Fruit fly (Drosophila melanogaster) whole organism, embryonic: ENCODE measurements around the gene CG9674.

ENCODE experiments used
- Ada2b ChIP-seq: fragments of 200-800 bp; sonication (Bioruptor generic); IDR thresholded peaks from 2 replicates; pipeline ENCODE4 v1.3.6; 2022; ENCODE audit warnings: missing biosample characterization, missing genetic modification characterization
- CG11398 ChIP-seq: fragments of 200-800 bp; sonication (Bioruptor generic); optimal IDR thresholded peaks from 2 replicates; lab custom pipeline; 2016; ENCODE audit warnings: missing biosample characterization, missing genetic modification characterization
- CG12104 ChIP-seq: fragments of 200-800 bp; sonication (Bioruptor generic); optimal IDR thresholded peaks from 3 replicates; lab custom pipeline; 2016; ENCODE audit warnings: missing biosample characterization, missing genetic modification characterization
- CG12744 ChIP-seq: fragments of 200-800 bp; sonication (Bioruptor generic); optimal IDR thresholded peaks from 2 replicates; lab custom pipeline; 2016; ENCODE audit warnings: missing biosample characterization, missing genetic modification characterization
- CG14050 ChIP-seq: fragments of 200-800 bp; sonication (Bioruptor generic); IDR thresholded peaks from 3 replicates; pipeline ENCODE4 v1.3.6; 2022; ENCODE audit warnings: missing biosample characterization, missing genetic modification characterization
- CG15601 ChIP-seq: fragments of 200-800 bp; sonication (Bioruptor generic); optimal IDR thresholded peaks from 3 replicates; lab custom pipeline; 2019; ENCODE audit warnings: missing biosample characterization, mild to moderate bottlenecking, missing genetic modification characterization, moderate library complexity
- CG17186 ChIP-seq: fragments of 200-800 bp; sonication (Bioruptor generic); optimal IDR thresholded peaks from 3 replicates; lab custom pipeline; 2017; ENCODE audit warnings: missing biosample characterization, missing genetic modification reagents, missing genetic modification characterization
- CG17912 ChIP-seq: fragments of 200-800 bp; sonication (Bioruptor generic); optimal IDR thresholded peaks from 2 replicates; lab custom pipeline; 2018; ENCODE audit warnings: missing biosample characterization, mild to moderate bottlenecking, missing genetic modification characterization
- CG32767 ChIP-seq: fragments of 200-800 bp; sonication (Bioruptor generic); IDR thresholded peaks from 2 replicates; pipeline ENCODE4 v1.3.6; 2022; ENCODE audit warnings: missing biosample characterization, missing genetic modification characterization
- CG34422 ChIP-seq: fragments of 200-800 bp; sonication (Bioruptor generic); IDR thresholded peaks from 3 replicates; pipeline ENCODE4 v1.3.6; 2022; ENCODE audit warnings: missing biosample characterization, missing genetic modification characterization
- CG3838 ChIP-seq: fragments of 200-800 bp; sonication (Bioruptor generic); optimal IDR thresholded peaks from 3 replicates; lab custom pipeline; 2016; ENCODE audit warnings: missing biosample characterization, missing genetic modification characterization
- CG4360 ChIP-seq: fragments of 200-800 bp; sonication (Bioruptor generic); IDR thresholded peaks from 2 replicates; pipeline ENCODE4 v1.3.6; 2022; ENCODE audit warnings: missing biosample characterization, missing genetic modification characterization
- CG8290 ChIP-seq, 3 experiments: fragments of 200-800 bp; sonication (Bioruptor generic); optimal IDR thresholded peaks; 2 replicates each; lab custom pipeline; 2016 to 2019; ENCODE audit warnings: missing biosample characterization in 3 of 3, missing genetic modification characterization in 3 of 3, mild to moderate bottlenecking in 2 of 3, moderate library complexity in 1 of 3
- D ChIP-seq, 2 experiments: fragments of 200-800 bp in 1 of 2; fragments of >200 bp in 1 of 2; sonication (Bioruptor generic) in 1 of 2; optimal IDR thresholded peaks; 2 replicates in 1 of 2; 3 replicates in 1 of 2; lab custom pipeline; 2017; ENCODE audit warnings: mild to moderate bottlenecking in 1 of 2, missing biosample characterization in 1 of 2, missing genetic modification characterization in 1 of 2, missing genetic modification reagents in 1 of 2
- Dip3 ChIP-seq: fragments of 200-800 bp; sonication (Bioruptor generic); optimal IDR thresholded peaks from 3 replicates; lab custom pipeline; 2016; ENCODE audit warnings: missing biosample characterization, missing genetic modification characterization
- Drgx ChIP-seq: fragments of 200-800 bp; sonication (Bioruptor generic); IDR thresholded peaks from 2 replicates; pipeline ENCODE4 v1.3.6; 2022; ENCODE audit warnings: missing biosample characterization, missing genetic modification characterization
- Ets97D ChIP-seq: fragments of 200-800 bp; sonication (Bioruptor generic); optimal IDR thresholded peaks from 3 replicates; lab custom pipeline; 2016; ENCODE audit warnings: missing biosample characterization, missing genetic modification characterization
- Fer1 ChIP-seq: fragments of 200-800 bp; sonication (Bioruptor generic); optimal IDR thresholded peaks from 2 replicates; lab custom pipeline; 2017; ENCODE audit warnings: missing biosample characterization, mild to moderate bottlenecking, missing genetic modification characterization
- H15 ChIP-seq: fragments of 200-800 bp; sonication (Bioruptor generic); IDR thresholded peaks from 3 replicates; pipeline ENCODE4 v1.3.6; 2022; ENCODE audit warnings: missing biosample characterization, missing genetic modification characterization
- Lhr ChIP-seq: fragments of 200-800 bp; sonication (Bioruptor generic); optimal IDR thresholded peaks from 3 replicates; lab custom pipeline; 2017; ENCODE audit warnings: mild to moderate bottlenecking, missing biosample characterization, missing genetic modification reagents, missing genetic modification characterization
- Lim3 ChIP-seq: fragments of 200-800 bp; sonication (Bioruptor generic); IDR thresholded peaks from 2 replicates; pipeline ENCODE4 v1.3.6; 2022; ENCODE audit warnings: missing biosample characterization, missing genetic modification characterization
- Lpt ChIP-seq: fragments of >200 bp; optimal IDR thresholded peaks from 2 replicates; lab custom pipeline; 2018; ENCODE audit warnings: missing biosample characterization, missing genetic modification characterization
- NFAT ChIP-seq: fragments of 200-800 bp; sonication (Bioruptor generic); IDR thresholded peaks from 2 replicates; pipeline ENCODE4 v1.3.6; 2022; ENCODE audit warnings: missing biosample characterization, missing genetic modification characterization
- Ptx1 ChIP-seq: fragments of 200-800 bp; sonication (Bioruptor generic); IDR thresholded peaks from 2 replicates; pipeline ENCODE4 v1.3.6; 2022; ENCODE audit warnings: missing biosample characterization, missing genetic modification characterization
- Xrp1 ChIP-seq: fragments of 200-800 bp; sonication (Bioruptor generic); IDR thresholded peaks from 2 replicates; pipeline ENCODE4 v1.3.6; 2022; ENCODE audit warnings: missing biosample characterization, missing genetic modification characterization
- al ChIP-seq: fragments of 200-800 bp; sonication (Bioruptor generic); IDR thresholded peaks from 2 replicates; pipeline ENCODE4 v1.3.6; 2022; ENCODE audit warnings: missing biosample characterization, missing genetic modification characterization
- br ChIP-seq: fragments of >200 bp; optimal IDR thresholded peaks from 2 replicates; lab custom pipeline; 2017
- chn ChIP-seq: fragments of 200-800 bp; sonication (Bioruptor generic); optimal IDR thresholded peaks from 2 replicates; lab custom pipeline; 2016; ENCODE audit warnings: missing biosample characterization, missing genetic modification characterization
- en ChIP-seq: fragments of 200-800 bp; sonication (Bioruptor generic); optimal IDR thresholded peaks from 2 replicates; lab custom pipeline; 2016; ENCODE audit warnings: missing biosample characterization, missing genetic modification characterization
- esg ChIP-seq: fragments of 200-800 bp; sonication (Bioruptor generic); conservative IDR thresholded peaks from 2 replicates; pipeline ENCODE4 v1.3.6; 2022; ENCODE audit warnings: missing biosample characterization, missing genetic modification characterization
- ewg ChIP-seq: fragments of 200-800 bp; sonication (Bioruptor generic); optimal IDR thresholded peaks from 3 replicates; lab custom pipeline; 2017; ENCODE audit warnings: mild to moderate bottlenecking, missing biosample characterization, missing genetic modification reagents, missing genetic modification characterization
- fd3F ChIP-seq: fragments of 200-800 bp; sonication (Bioruptor generic); optimal IDR thresholded peaks from 2 replicates; lab custom pipeline; 2018; ENCODE audit warnings: missing biosample characterization, mild to moderate bottlenecking, missing genetic modification characterization, moderate library complexity
- gce ChIP-seq: fragments of 200-800 bp; sonication (Bioruptor generic); IDR thresholded peaks from 3 replicates; pipeline ENCODE4 v1.3.6; 2022; ENCODE audit warnings: missing biosample characterization, missing genetic modification characterization
- grn ChIP-seq: fragments of 200-800 bp; sonication (Bioruptor generic); optimal IDR thresholded peaks from 3 replicates; lab custom pipeline; 2017; ENCODE audit warnings: missing biosample characterization, missing genetic modification characterization
- gro ChIP-seq: fragments of 200-800 bp; sonication (Bioruptor generic); optimal IDR thresholded peaks from 2 replicates; lab custom pipeline; 2016; ENCODE audit warnings: missing biosample characterization, missing genetic modification characterization
- gt ChIP-seq: fragments of 200-800 bp; sonication (Bioruptor generic); IDR thresholded peaks from 2 replicates; pipeline ENCODE4 v1.3.6; 2022; ENCODE audit warnings: missing biosample characterization, missing genetic modification characterization
- kay ChIP-seq: fragments of 200-800 bp; sonication (Bioruptor generic); optimal IDR thresholded peaks from 2 replicates; lab custom pipeline; 2016; ENCODE audit warnings: missing biosample characterization, missing genetic modification characterization
- nerfin-1 ChIP-seq: fragments of 200-800 bp; sonication (Bioruptor generic); optimal IDR thresholded peaks from 3 replicates; lab custom pipeline; 2019; ENCODE audit warnings: missing biosample characterization, mild to moderate bottlenecking, missing genetic modification characterization, moderate library complexity
- nerfin-2 ChIP-seq: fragments of 200-800 bp; sonication (Bioruptor generic); IDR thresholded peaks from 2 replicates; pipeline ENCODE4 v1.3.6; 2022; ENCODE audit warnings: missing biosample characterization, missing genetic modification characterization; ENCODE audit not compliant: partially characterized antibody
- nmo ChIP-seq: fragments of 200-800 bp; sonication (Bioruptor generic); optimal IDR thresholded peaks from 2 replicates; lab custom pipeline; 2018; ENCODE audit warnings: missing biosample characterization, mild to moderate bottlenecking, missing genetic modification characterization, moderate library complexity
- oc ChIP-seq: fragments of 200-800 bp; sonication (Bioruptor generic); optimal IDR thresholded peaks from 2 replicates; lab custom pipeline; 2018; ENCODE audit warnings: missing biosample characterization, mild to moderate bottlenecking, missing genetic modification characterization, moderate library complexity
- pita ChIP-seq: fragments of 200-800 bp; sonication (Bioruptor generic); optimal IDR thresholded peaks from 2 replicates; lab custom pipeline; 2017; ENCODE audit warnings: missing biosample characterization, mild to moderate bottlenecking, missing genetic modification characterization
- sim ChIP-seq: fragments of 200-800 bp; sonication (Bioruptor generic); IDR thresholded peaks from 2 replicates; pipeline ENCODE4 v1.3.6; 2022; ENCODE audit warnings: missing biosample characterization, missing genetic modification characterization
- stc ChIP-seq: fragments of 200-800 bp; sonication (Bioruptor generic); IDR thresholded peaks from 2 replicates; pipeline ENCODE4 v1.3.6; 2022; ENCODE audit warnings: missing biosample characterization, missing genetic modification characterization
- sug ChIP-seq: fragments of 200-800 bp; optimal IDR thresholded peaks from 2 replicates; lab custom pipeline; 2019; ENCODE audit warnings: missing biosample characterization, mild to moderate bottlenecking, missing genetic modification characterization, moderate library complexity
- tup ChIP-seq: fragments of 200-800 bp; sonication (Bioruptor generic); optimal IDR thresholded peaks from 2 replicates; lab custom pipeline; 2016; ENCODE audit warnings: missing biosample characterization, mild to moderate bottlenecking, missing genetic modification characterization, moderate library complexity
- tx ChIP-seq: fragments of 200-800 bp; sonication (Bioruptor generic); optimal IDR thresholded peaks from 2 replicates; lab custom pipeline; 2016; ENCODE audit warnings: missing biosample characterization, missing genetic modification characterization
- zf30C ChIP-seq: fragments of 200-800 bp; sonication (Bioruptor generic); optimal IDR thresholded peaks from 3 replicates; lab custom pipeline; 2018; ENCODE audit warnings: missing biosample characterization, mild to moderate bottlenecking, missing genetic modification characterization

Gene CG9674

dm6 chr3L:16765647-16766628, 41.6 kb downstream of the CG9674 start, which contains the start of gene Nrt (continued):
- TF ChIP-seq nerfin-2 (GFP tag; lab: Robert Waterston, UW) (0 out of 2 replicates have a peak, but pooled peaks have one; percentile 40), CG8290 (GFP tag; optimal IDR thresholded peaks at IDR 0.05; lab: Kevin White, UChicago) (peak; percentile 41), CG8290 (tag; optimal IDR thresholded peaks at IDR 0.05; lab: Kevin White, UChicago) (peak; percentile 2 to 56), CG12744 (GFP tag; lab: Kevin White, UChicago) (no peak), zf30C (GFP tag; lab: Kevin White, UChicago) (peak; percentile 7), NFAT (GFP tag; lab: Robert Waterston, UW) (no peak), Ets97D (GFP tag; lab: Kevin White, UChicago) (no peak), CG11398 (GFP tag; lab: Kevin White, UChicago) (no peak), sim (GFP tag; lab: Robert Waterston, UW) (no peak), CG14050 (GFP tag; lab: Robert Waterston, UW) (peak; percentile 59; the same call in 2 of the 3 replicates), tx (no peak), D (optimal IDR thresholded peaks at IDR 0.05; lab: Kevin White, UChicago) (no peak), D (GFP tag; optimal IDR thresholded peaks at IDR 0.05; lab: Kevin White, UChicago) (peak; percentile 12), al (no peak), stc (GFP tag; lab: Robert Waterston, UW) (0 out of 2 replicates have a peak, but pooled peaks have one; percentile 58), sug (tag; lab: Kevin White, UChicago) (peak; percentile 68), oc (tag; lab: Kevin White, UChicago) (peak; percentile 59), CG12104 (GFP tag; lab: Kevin White, UChicago) (peak; percentile 34), CG3838 (GFP tag; lab: Kevin White, UChicago) (no peak), H15 (GFP tag; lab: Robert Waterston, UW) (no peak), chn (peak; percentile 7), Xrp1 (GFP tag; lab: Robert Waterston, UW) (peak; percentile 80), gce (no peak), nmo (GFP tag; lab: Kevin White, UChicago) (peak; percentile 37), Lim3 (GFP tag; lab: Robert Waterston, UW) (no peak), Fer1 (peak; percentile 82), Ada2b (GFP tag; lab: Robert Waterston, UW) (peak; percentile 56; the same call in 1 of the 2 replicates), nerfin-1 (peak; percentile 57), CG15601 (tag; lab: Kevin White, UChicago) (peak; percentile 67), Lhr (GFP tag; lab: Kevin White, UChicago) (no peak), pita (no peak), Ptx1 (GFP tag; lab: Robert Waterston, UW) (no peak), gt (GFP tag; lab: Robert Waterston, UW) (no peak), CG17912 (GFP tag; lab: Kevin White, UChicago) (no peak), Dip3 (GFP tag; lab: Kevin White, UChicago) (no peak), CG4360 (GFP tag; lab: Robert Waterston, UW) (peak; percentile 44; the same call in 1 of the 2 replicates), kay (peak; percentile 34), CG32767 (GFP tag; lab: Robert Waterston, UW) (0 out of 2 replicates have a peak, but pooled peaks have one; percentile 14), esg (GFP tag; lab: Robert Waterston, UW) (0 out of 2 replicates have a peak, but pooled peaks have one; percentile 11), gro (GFP tag; lab: Kevin White, UChicago) (no peak), ewg (GFP tag; lab: Kevin White, UChicago) (no peak), Lpt (no peak), fd3F (GFP tag; lab: Kevin White, UChicago) (peak; percentile 27), grn (GFP tag; lab: Kevin White, UChicago) (no peak), Drgx (GFP tag; lab: Robert Waterston, UW) (peak; percentile 69), tup (peak; percentile 11), en (GFP tag; lab: Kevin White, UChicago) (no peak), CG17186 (no peak), CG34422 (GFP tag; lab: Robert Waterston, UW) (peak; percentile 44; the same call in 1 of the 3 replicates), br (lab: Kevin White, UChicago) (no peak)
